Worm (Caenorhabditis elegans): ENCODE measurements around the gene Y59C2A.1.

ce11 chrII:2230368-2230767, 22.5 kb downstream of the Y59C2A.1 start:
- TF ChIP-seq hmg-4 (GFP tag; optimal IDR thresholded peaks at IDR 0.05) = no peak
- TF ChIP-seq B0310.2 (tag; optimal IDR thresholded peaks at IDR 0.05) = no peak
- TF ChIP-seq ama-1 (optimal IDR thresholded peaks at IDR 0.05) = no peak
- TF ChIP-seq F13C5.2 (tag; optimal IDR thresholded peaks at IDR 0.05) = no peak
- no peak for TF ChIP-seq tbx-37 (GFP tag; conservative IDR thresholded peaks at IDR 0.05)
